Worm (Caenorhabditis elegans): Measurements from ENCODE around the gene cank-26.

ce11 chrII:3975942-3976341 lies 1.1 kb upstream of the cank-26 start, which contains the start of gene dos-2:
- TF ChIP-seq spr-1 (tag; optimal IDR thresholded peaks at IDR 0.05), result no peak
- no peak for TF ChIP-seq snpc-4 (tag; optimal IDR thresholded peaks at IDR 0.05)
- no peak for TF ChIP-seq lsy-2 (tag; optimal IDR thresholded peaks at IDR 0.05)
- TF ChIP-seq nhr-25 (tag; optimal IDR thresholded peaks at IDR 0.05; ENCODE audit: borderline replicate concordance, insufficient read depth), result no peak
- no peak for TF ChIP-seq nhr-77 (tag; optimal IDR thresholded peaks at IDR 0.05)
- TF ChIP-seq egl-27 (tag; optimal IDR thresholded peaks at IDR 0.05), result no peak
- TF ChIP-seq R02D3.7 (tag; optimal IDR thresholded peaks at IDR 0.05), result no peak

All from whole organism, L4 larva.